Worm (Caenorhabditis elegans): Measurements from ENCODE around the gene F35H10.6.

The F35H10.6 gene

ce11 chrIV:8317800-8318199 lies 18.1 kb downstream of the F35H10.6 start:
- TF ChIP-seq B0035.1 (tag; optimal IDR thresholded peaks at IDR 0.05) (no peak), sptf-2 (GFP tag; optimal IDR thresholded peaks at IDR 0.05) (no peak), aptf-2 (GFP tag; conservative IDR thresholded peaks at IDR 0.05) (no peak), dox-1 (GFP tag; IDR thresholded peaks at IDR 0.05) (no peak), him-1 (tag; optimal IDR thresholded peaks at IDR 0.05) (no peak), hsf-1 (GFP tag; IDR thresholded peaks at IDR 0.05) (no peak), F10E7.11 (tag; optimal IDR thresholded peaks at IDR 0.05) (no peak), F39B2.1 (GFP tag; IDR thresholded peaks at IDR 0.05) (no peak), C17E4.6 (GFP tag; IDR thresholded peaks at IDR 0.05) (no peak), mel-28 (tag; optimal IDR thresholded peaks at IDR 0.05; ENCODE audit: borderline replicate concordance) (no peak), zfh-2 (GFP tag; conservative IDR thresholded peaks at IDR 0.05) (no peak), ztf-25 (GFP tag; IDR thresholded peaks at IDR 0.05) (no peak), nfya-1 (tag; optimal IDR thresholded peaks at IDR 0.05; ENCODE audit: borderline replicate concordance, insufficient read depth) (no peak)

- no peak for TF ChIP-seq rec-8 (tag; optimal IDR thresholded peaks at IDR 0.05)
- TF ChIP-seq ceh-91 (GFP tag; IDR thresholded peaks at IDR 0.05): no peak
- no peak for TF ChIP-seq hlh-12 (tag; optimal IDR thresholded peaks at IDR 0.05)
- TF ChIP-seq him-1 (tag; optimal IDR thresholded peaks at IDR 0.05): no peak
- no peak for TF ChIP-seq somi-1 (GFP tag; optimal IDR thresholded peaks at IDR 0.05)
- no peak for TF ChIP-seq ccch-3 (GFP tag; optimal IDR thresholded peaks at IDR 0.05)
- no peak for TF ChIP-seq dpff-1 (tag; optimal IDR thresholded peaks at IDR 0.05)
- TF ChIP-seq mel-28 (tag; optimal IDR thresholded peaks at IDR 0.05; ENCODE audit: borderline replicate concordance): no peak
- TF ChIP-seq nhr-179 (tag; optimal IDR thresholded peaks at IDR 0.05): no peak
- TF ChIP-seq zim-3 (tag; optimal IDR thresholded peaks at IDR 0.05): no peak
- TF ChIP-seq aptf-2 (GFP tag; conservative IDR thresholded peaks at IDR 0.05): no peak
Observed at ce11 chrIV:8318799-8319198, 19.1 kb downstream of the F35H10.6 start.

- no peak for TF ChIP-seq fkh-3 (tag; optimal IDR thresholded peaks at IDR 0.05)
- no peak for TF ChIP-seq die-1 (tag; optimal IDR thresholded peaks at IDR 0.05)
- no peak for TF ChIP-seq ceh-27 (GFP tag; optimal IDR thresholded peaks at IDR 0.05)
- TF ChIP-seq unc-62 (GFP tag; optimal IDR thresholded peaks at IDR 0.05): no peak
- no peak for TF ChIP-seq nfyb-1 (GFP tag; IDR thresholded peaks at IDR 0.05)
- TF ChIP-seq F49E8.2 (tag; optimal IDR thresholded peaks at IDR 0.05; ENCODE audit: insufficient read depth): no peak
- no peak for TF ChIP-seq egl-44 (GFP tag; IDR thresholded peaks at IDR 0.05)
- no peak for TF ChIP-seq ztf-25 (GFP tag; IDR thresholded peaks at IDR 0.05)
- no peak for TF ChIP-seq K12H6.12 (tag; optimal IDR thresholded peaks at IDR 0.05)
- TF ChIP-seq B0261.1 (tag; optimal IDR thresholded peaks at IDR 0.05): no peak
- TF ChIP-seq tlf-1 (GFP tag; optimal IDR thresholded peaks at IDR 0.05): no peak
- no peak for TF ChIP-seq tbp1 (GFP tag; optimal IDR thresholded peaks at IDR 0.05)
- TF ChIP-seq let-607 (tag; optimal IDR thresholded peaks at IDR 0.05): no peak
- no peak for TF ChIP-seq pha-4 (tag; optimal IDR thresholded peaks at IDR 0.05)
- TF ChIP-seq attf-3 (GFP tag; conservative IDR thresholded peaks at IDR 0.05): no peak
- no peak for TF ChIP-seq ztf-3 (GFP tag; optimal IDR thresholded peaks at IDR 0.05)
- no peak for TF ChIP-seq madf-3 (GFP tag; IDR thresholded peaks at IDR 0.05)
- TF ChIP-seq ccch-3 (GFP tag; optimal IDR thresholded peaks at IDR 0.05): no peak
- no peak for TF ChIP-seq F10E7.11 (tag; optimal IDR thresholded peaks at IDR 0.05)
- TF ChIP-seq Y67H2A.10 (GFP tag; conservative IDR thresholded peaks at IDR 0.05): no peak
Observed at ce11 chrIV:8325667-8326066, 25.9 kb downstream of the F35H10.6 start, which contains the start of gene F35H10.3. F35H10.3 (plus strand) TSS chrIV:8325967.

Data from whole organism, young adult.